Worm (Caenorhabditis elegans) whole organism, L4 larva: ENCODE results near the gene Y54G2A.13.

Experiments used
- jun-1 ChIP-seq: fragments of 150-350 bp; optimal IDR thresholded peaks from 2 replicates; lab custom pipeline; 2014; ENCODE audit warnings: missing biosample characterization, missing genetic modification reagents, missing genetic modification characterization
- lin-13 ChIP-seq: fragments of 150-350 bp; optimal IDR thresholded peaks from 2 replicates; lab custom pipeline; 2014; ENCODE audit warnings: missing biosample characterization, missing genetic modification reagents, missing genetic modification characterization

ce11 chrIV:2809208-2809607, 10.3 kb downstream of the Y54G2A.13 start, which contains the start of gene Y54G2A.76:
- TF ChIP-seq jun-1 (tag; lab: Kevin White, UChicago) (no peak), lin-13 (GFP tag; lab: Kevin White, UChicago) (no peak)
